Worm (Caenorhabditis elegans): ENCODE results near the gene C05C8.7.

Gene C05C8.7

DNA sequence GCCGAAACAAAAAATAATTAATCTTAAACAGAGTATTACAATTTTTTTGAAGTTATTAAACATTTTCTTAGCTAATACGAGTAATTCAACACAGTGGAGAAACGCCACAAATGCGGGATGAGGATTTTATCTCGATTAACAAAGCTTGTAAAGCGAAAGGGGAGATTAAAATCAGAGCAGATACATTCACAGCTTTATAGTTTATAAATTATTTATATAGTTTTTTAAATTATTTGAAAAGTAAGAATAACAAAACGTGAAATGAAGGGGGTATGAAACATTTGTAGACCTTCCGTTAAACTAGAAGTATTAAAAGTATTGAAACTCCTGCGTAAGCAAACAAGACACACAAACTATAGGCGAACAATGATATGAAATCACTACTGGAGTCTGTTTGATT lies 8.2 kb upstream of the C05C8.7 start, which contains the start of gene C05C8.8:
Gene C05C8.8, minus strand, starts transcription at position 101 of the 400 bp plus-strand sequence.
- TF ChIP-seq ceh-45 (GFP tag; IDR thresholded peaks at IDR 0.05): no peak

DNA sequence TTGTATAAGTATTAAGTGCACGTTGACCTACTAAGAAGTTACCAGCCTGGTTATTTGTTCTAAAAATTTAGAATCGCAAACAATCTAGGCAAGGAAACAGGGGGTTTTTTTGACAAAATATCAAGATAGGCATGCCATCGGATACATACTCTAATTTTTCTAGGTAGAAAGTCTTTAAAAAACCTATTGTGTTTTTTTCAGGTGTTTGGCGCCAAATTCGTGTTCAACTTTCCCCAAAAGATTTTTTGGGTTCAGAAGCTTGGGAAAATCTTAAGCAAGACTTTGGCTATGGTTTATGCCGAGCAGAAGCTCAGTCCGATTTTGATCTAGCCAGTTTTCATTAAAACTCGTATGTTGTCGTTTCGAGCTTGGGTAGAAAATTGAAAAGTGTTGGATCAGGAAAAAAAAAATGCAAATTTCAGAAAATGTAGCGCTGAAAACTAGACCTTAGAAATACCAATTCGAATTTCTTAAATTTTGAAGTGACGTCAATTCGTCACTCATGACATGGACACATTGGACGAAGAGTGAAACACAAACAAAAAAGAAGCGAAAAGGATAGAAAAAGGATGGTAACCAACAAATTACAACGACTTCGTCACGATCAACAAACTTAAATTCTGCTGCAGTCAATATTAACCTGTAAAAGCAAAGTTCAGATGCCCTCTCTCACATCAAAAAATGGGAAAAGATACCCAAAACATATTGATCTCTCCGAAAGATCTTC lies 1.5 kb upstream of the C05C8.7 start:
- TF ChIP-seq pqm-1 (tag; optimal IDR thresholded peaks at IDR 0.05) (no peak), ceh-30 (tag; optimal IDR thresholded peaks at IDR 0.05) (no peak), nhr-11 (tag; optimal IDR thresholded peaks at IDR 0.05) (no peak), odd-2 (tag; optimal IDR thresholded peaks at IDR 0.05) (no peak), madf-2 (tag; optimal IDR thresholded peaks at IDR 0.05) (no peak), dve-1 (tag; optimal IDR thresholded peaks at IDR 0.05) (no peak), ceh-14 (tag; optimal IDR thresholded peaks at IDR 0.05) (no peak), T23F11.4 (GFP tag; optimal IDR thresholded peaks at IDR 0.05) (no peak), ceh-18 (tag; optimal IDR thresholded peaks at IDR 0.05) (no peak), C38D4.7 (GFP tag; optimal IDR thresholded peaks at IDR 0.05) (no peak), ceh-2 (tag; optimal IDR thresholded peaks at IDR 0.05) (no peak), elt-2 (tag; optimal IDR thresholded peaks at IDR 0.05) (no peak), ahr-1 (tag; optimal IDR thresholded peaks at IDR 0.05) (no peak), sox-4 (tag; optimal IDR thresholded peaks at IDR 0.05) (no peak), ceh-31 (tag; optimal IDR thresholded peaks at IDR 0.05) (no peak), mec-3 (tag; optimal IDR thresholded peaks at IDR 0.05; ENCODE audit: borderline replicate concordance) (no peak), fkh-10 (GFP tag; optimal IDR thresholded peaks at IDR 0.05) (no peak)

DNA sequence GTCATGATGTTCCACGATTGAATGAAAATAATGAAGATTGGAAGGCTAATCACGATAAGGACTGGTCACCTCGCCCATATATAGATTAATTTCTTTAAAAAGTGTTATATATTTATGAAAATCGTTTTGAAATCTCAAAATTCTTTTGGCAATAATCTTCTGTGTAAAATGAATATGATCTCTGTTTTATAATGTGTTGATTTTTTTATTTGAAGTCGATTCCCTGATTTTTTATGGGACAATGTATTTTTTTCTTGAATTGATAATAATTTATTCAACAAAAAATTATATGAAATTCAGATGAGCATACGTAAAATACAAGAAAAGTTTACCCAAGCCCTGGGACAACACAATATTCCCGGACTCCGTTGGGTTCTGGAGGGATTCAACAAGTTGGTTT lies 7.4 kb downstream of the C05C8.7 start, which contains the start of gene C05C8.1:
Gene C05C8.1, plus strand, starts transcription at position 301 of the 400 bp plus-strand sequence.
- TF ChIP-seq ztf-16 (tag; optimal IDR thresholded peaks at IDR 0.05): no peak

DNA sequence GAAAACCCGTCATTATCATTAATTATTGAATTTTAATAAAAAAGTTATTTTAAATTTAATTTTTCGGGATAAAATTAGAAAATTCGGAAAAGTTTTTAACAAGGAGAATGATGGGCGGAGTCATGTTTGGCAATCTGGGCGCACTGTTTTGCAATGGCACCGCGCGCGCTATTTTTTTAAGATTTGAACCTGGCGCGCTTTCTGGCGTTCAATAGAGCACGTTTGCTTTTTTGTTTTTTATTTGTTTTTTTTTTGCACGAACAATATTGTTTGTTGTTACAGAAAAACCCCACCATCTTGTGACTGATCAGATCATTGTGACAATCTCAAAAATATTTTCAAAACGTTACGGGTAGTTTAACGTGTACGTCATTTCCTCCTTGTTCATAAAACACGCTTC lies 9.7 kb downstream of the C05C8.7 start, which contains the start of gene hyls-1:
Gene hyls-1, plus strand, starts transcription at position 249 of the 400 bp plus-strand sequence.
- TF ChIP-seq ceh-18 (tag; optimal IDR thresholded peaks at IDR 0.05) (peak; percentile 58), ztf-16 (tag; optimal IDR thresholded peaks at IDR 0.05) (peak; percentile 7), ceh-2 (tag; optimal IDR thresholded peaks at IDR 0.05) (no peak), hlh-8 (tag; optimal IDR thresholded peaks at IDR 0.05) (no peak), ceh-14 (tag; optimal IDR thresholded peaks at IDR 0.05) (peak; percentile 25), ceh-31 (tag; optimal IDR thresholded peaks at IDR 0.05) (peak; percentile 57), pax-1 (tag; optimal IDR thresholded peaks at IDR 0.05) (peak; percentile 74), elt-2 (tag; optimal IDR thresholded peaks at IDR 0.05) (peak; percentile 36), pat-9 (tag; optimal IDR thresholded peaks at IDR 0.05) (no peak), unc-42 (tag; optimal IDR thresholded peaks at IDR 0.05) (peak; percentile 59), nfya-1 (tag; optimal IDR thresholded peaks at IDR 0.05) (peak; percentile 82)

DNA sequence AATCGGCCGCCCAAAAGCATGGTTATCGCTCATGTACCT lies 9.9 kb downstream of the C05C8.7 start, which contains the start of gene hpo-9:
Gene hpo-9, minus strand, starts transcription at position 37 of the 39 bp plus-strand sequence.
- no peak for TF ChIP-seq rnt-1 (tag; optimal IDR thresholded peaks at IDR 0.05)

DNA sequence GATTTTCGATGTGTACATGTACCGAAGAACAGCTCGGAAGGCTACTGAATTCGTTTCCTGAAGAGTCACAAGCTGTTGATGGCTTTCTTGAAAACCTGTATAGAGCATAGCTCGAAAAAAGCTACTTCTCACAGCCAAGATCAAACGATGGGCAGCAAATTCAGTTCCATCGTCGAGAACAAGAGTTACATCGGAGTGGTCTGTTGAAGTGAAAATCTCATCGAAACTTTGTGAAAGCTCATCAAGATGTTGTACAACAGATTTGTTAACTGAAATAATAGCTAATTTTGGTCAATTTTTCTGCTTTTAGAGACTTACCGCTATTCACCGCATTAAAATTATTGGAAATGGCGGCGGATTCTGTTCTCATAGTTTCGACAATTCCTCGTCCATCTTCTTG lies 10.2 kb downstream of the C05C8.7 start:
- TF ChIP-seq hlh-13 (GFP tag; optimal IDR thresholded peaks at IDR 0.05) (no peak), pha-4 (tag; optimal IDR thresholded peaks at IDR 0.05) (no peak), sox-4 (tag; optimal IDR thresholded peaks at IDR 0.05) (no peak), unc-86 (tag; optimal IDR thresholded peaks at IDR 0.05) (no peak), pros-1 (tag; optimal IDR thresholded peaks at IDR 0.05) (no peak), sox-2 (GFP tag; IDR thresholded peaks at IDR 0.05) (no peak), lim-6 (tag; optimal IDR thresholded peaks at IDR 0.05) (no peak), mec-3 (tag; optimal IDR thresholded peaks at IDR 0.05; ENCODE audit: borderline replicate concordance) (no peak), ets-4 (tag; optimal IDR thresholded peaks at IDR 0.05) (no peak), ceh-2 (tag; optimal IDR thresholded peaks at IDR 0.05) (no peak), ceh-14 (tag; optimal IDR thresholded peaks at IDR 0.05) (no peak), rnt-1 (tag; optimal IDR thresholded peaks at IDR 0.05) (no peak), syd-9 (tag; optimal IDR thresholded peaks at IDR 0.05) (no peak), elt-4 (tag; optimal IDR thresholded peaks at IDR 0.05) (no peak), pat-9 (tag; optimal IDR thresholded peaks at IDR 0.05) (no peak)

Measured in whole organism, late embryonic.